Worm (Caenorhabditis elegans) whole organism, late embryonic: ENCODE measurements around the gene ugtp-1.

Experiments
- F13H6.1 ChIP-seq: sonication (generic microtip); optimal IDR thresholded peaks from 2 replicates; lab custom pipeline; 2016; ENCODE audit warnings: missing genetic modification characterization, missing compliant biosample characterization
- ama-1 ChIP-seq: fragments of 150-350 bp; optimal IDR thresholded peaks from 2 replicates; lab custom pipeline; 2014
- ceh-19 ChIP-seq: fragments of 200-800 bp; sonication (Bioruptor generic); optimal IDR thresholded peaks from 2 replicates; lab custom pipeline; 2018; ENCODE audit warnings: mild to moderate bottlenecking, missing genetic modification characterization, missing compliant biosample characterization
- ceh-24 ChIP-seq: sonication (generic microtip); optimal IDR thresholded peaks from 2 replicates; lab custom pipeline; 2016; ENCODE audit warnings: mild to moderate bottlenecking, missing genetic modification characterization, missing compliant biosample characterization
- ceh-6 ChIP-seq: fragments of 200-800 bp; sonication (Bioruptor generic); optimal IDR thresholded peaks from 2 replicates; lab custom pipeline; 2018; ENCODE audit warnings: mild to moderate bottlenecking, missing genetic modification characterization, missing compliant biosample characterization
- dmd-4 ChIP-seq: sonication (generic microtip); optimal IDR thresholded peaks from 2 replicates; lab custom pipeline; 2016; ENCODE audit warnings: borderline replicate concordance, missing genetic modification characterization, missing compliant biosample characterization
- hlh-30 ChIP-seq: sonication (generic microtip); optimal IDR thresholded peaks from 2 replicates; lab custom pipeline; 2017; ENCODE audit warnings: antibody characterized with exemption, missing genetic modification characterization, missing compliant biosample characterization; ENCODE audit not compliant: insufficient read depth
- madf-2 ChIP-seq: sonication (generic microtip); optimal IDR thresholded peaks from 2 replicates; lab custom pipeline; 2017; ENCODE audit warnings: missing genetic modification characterization, missing compliant biosample characterization
- sox-2 ChIP-seq: fragments of 200-800 bp; sonication (Bioruptor generic); IDR thresholded peaks from 2 replicates; pipeline ENCODE4 v1.3.6; 2022; ENCODE audit warnings: missing genetic modification reagents, missing genetic modification characterization, missing compliant biosample characterization
- tbx-2 ChIP-seq: sonication (generic microtip); optimal IDR thresholded peaks from 2 replicates; lab custom pipeline; 2016; ENCODE audit warnings: missing genetic modification characterization, missing compliant biosample characterization

- no peak for TF ChIP-seq tbx-2 (tag; lab: Kevin White, UChicago)
- TF ChIP-seq ceh-6 (GFP tag; lab: Kevin White, UChicago): no peak
- no peak for TF ChIP-seq ceh-24 (tag; lab: Kevin White, UChicago)
- TF ChIP-seq ceh-19 (GFP tag; lab: Kevin White, UChicago): no peak
- no peak for TF ChIP-seq dmd-4
- no peak for TF ChIP-seq ama-1 (lab: Kevin White, UChicago)
- TF ChIP-seq F13H6.1 (tag; lab: Kevin White, UChicago): no peak
- TF ChIP-seq hlh-30: no peak
- no peak for TF ChIP-seq madf-2
- TF ChIP-seq sox-2 (GFP tag; lab: Robert Waterston, UW): no peak
Observed at ce11 chrIII:8696680-8697079, 53.8 kb downstream of the ugtp-1 start.
